Fruit fly (Drosophila melanogaster) whole organism, adult: Measurements from ENCODE around the gene CtIP.

Experiments
- CG11617 ChIP-seq: fragments of 200-800 bp; sonication (Bioruptor generic); optimal IDR thresholded peaks from 2 replicates; lab custom pipeline; 2017; ENCODE audit warnings: mild to moderate bottlenecking, missing biosample characterization, missing genetic modification reagents, missing genetic modification characterization
- CG12768 ChIP-seq: fragments of 200-800 bp; sonication (Bioruptor generic); optimal IDR thresholded peaks from 2 replicates; lab custom pipeline; 2017; ENCODE audit warnings: missing biosample characterization, missing genetic modification characterization, mild to moderate bottlenecking, moderate library complexity, missing genetic modification reagents
- CG14711 ChIP-seq: fragments of 200-800 bp; sonication (Bioruptor generic); optimal IDR thresholded peaks from 2 replicates; lab custom pipeline; 2018; ENCODE audit warnings: missing biosample characterization, mild to moderate bottlenecking, missing genetic modification characterization, moderate library complexity
- CG1620 ChIP-seq: fragments of 200-800 bp; sonication (Bioruptor generic); optimal IDR thresholded peaks from 2 replicates; lab custom pipeline; 2016; ENCODE audit warnings: missing biosample characterization, missing genetic modification characterization
- CG33017 ChIP-seq: fragments of 200-800 bp; sonication (Bioruptor generic); optimal IDR thresholded peaks from 2 replicates; lab custom pipeline; 2018; ENCODE audit warnings: missing biosample characterization, mild to moderate bottlenecking, missing genetic modification characterization, moderate library complexity
- CG5204 ChIP-seq: fragments of 200-800 bp; sonication (Bioruptor generic); optimal IDR thresholded peaks from 2 replicates; lab custom pipeline; 2016; ENCODE audit warnings: missing biosample characterization, missing genetic modification characterization
- CG7045 ChIP-seq: fragments of 200-800 bp; sonication (Bioruptor generic); optimal IDR thresholded peaks from 2 replicates; lab custom pipeline; 2017; ENCODE audit warnings: missing biosample characterization, mild to moderate bottlenecking, missing genetic modification characterization
- CG7101 ChIP-seq: fragments of 200-800 bp; sonication (Bioruptor generic); optimal IDR thresholded peaks from 2 replicates; lab custom pipeline; 2018; ENCODE audit warnings: missing biosample characterization, mild to moderate bottlenecking, missing genetic modification characterization, moderate library complexity
- Clk ChIP-seq: fragments of 200-800 bp; sonication (Bioruptor generic); optimal IDR thresholded peaks from 2 replicates; lab custom pipeline; 2017; ENCODE audit warnings: missing biosample characterization, missing genetic modification characterization
- Crg-1 ChIP-seq: fragments of 200-800 bp; sonication (Bioruptor generic); optimal IDR thresholded peaks from 2 replicates; lab custom pipeline; 2016; ENCODE audit warnings: missing biosample characterization, missing genetic modification characterization
- Hr96 ChIP-seq: fragments of 200-800 bp; sonication (Bioruptor generic); optimal IDR thresholded peaks from 2 replicates; lab custom pipeline; 2016; ENCODE audit warnings: missing biosample characterization, missing genetic modification characterization
- Mnt ChIP-seq: fragments of 200-800 bp; sonication (Bioruptor generic); optimal IDR thresholded peaks from 2 replicates; lab custom pipeline; 2016; ENCODE audit warnings: missing biosample characterization, mild to moderate bottlenecking, missing genetic modification characterization
- bab1 ChIP-seq: fragments of 200-800 bp; sonication (Bioruptor generic); optimal IDR thresholded peaks from 3 replicates; lab custom pipeline; 2019; ENCODE audit warnings: missing biosample characterization, mild to moderate bottlenecking, missing genetic modification characterization, moderate library complexity
- cic ChIP-seq: fragments of 200-800 bp; sonication (Bioruptor generic); optimal IDR thresholded peaks from 2 replicates; lab custom pipeline; 2017; ENCODE audit warnings: missing biosample characterization, mild to moderate bottlenecking, missing genetic modification characterization, moderate library complexity
- cnc ChIP-seq, 2 experiments: fragments of >200 bp; optimal IDR thresholded peaks; 2 replicates each; lab custom pipeline; 2017
- kay ChIP-seq: fragments of 200-800 bp; sonication (Bioruptor generic); peaks from one replicate; lab custom pipeline; 2016; ENCODE audit warnings: missing biosample characterization, missing genetic modification characterization, borderline replicate concordance
- ovo ChIP-seq: fragments of 200-800 bp; sonication (Bioruptor generic); optimal IDR thresholded peaks from 2 replicates; lab custom pipeline; 2016; ENCODE audit warnings: missing biosample characterization, missing genetic modification characterization
- pad ChIP-seq: fragments of 200-800 bp; sonication (Bioruptor generic); optimal IDR thresholded peaks from 3 replicates; lab custom pipeline; 2017; ENCODE audit warnings: missing biosample characterization, missing genetic modification characterization, mild to moderate bottlenecking, moderate library complexity, missing genetic modification reagents
- tj ChIP-seq: fragments of 200-800 bp; sonication (Bioruptor generic); optimal IDR thresholded peaks from 3 replicates; lab custom pipeline; 2017; ENCODE audit warnings: missing biosample characterization, mild to moderate bottlenecking, missing genetic modification characterization, moderate library complexity
- toe ChIP-seq: fragments of 200-800 bp; sonication (Bioruptor generic); optimal IDR thresholded peaks from 2 replicates; lab custom pipeline; 2016; ENCODE audit warnings: missing biosample characterization, missing genetic modification characterization

The CtIP gene

DNA sequence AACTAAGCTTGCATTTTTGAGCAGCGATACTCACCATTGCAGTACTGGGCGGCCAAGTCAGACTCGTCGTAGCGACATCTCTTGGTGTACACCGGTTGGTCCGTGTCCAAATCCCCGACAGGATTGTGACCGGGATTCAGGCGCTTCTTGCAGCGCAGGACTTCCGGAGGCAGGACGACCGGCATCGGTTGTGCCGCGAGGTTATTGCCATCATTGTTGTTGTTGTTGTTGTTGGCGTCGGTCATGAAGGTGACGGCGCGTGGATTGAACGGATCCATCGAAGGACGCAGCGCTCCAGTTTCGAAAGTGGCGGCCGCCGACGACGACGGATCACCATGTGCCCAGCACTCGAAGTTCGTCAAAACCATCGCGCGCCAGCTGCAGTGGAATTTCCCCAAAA, 36.6 kb downstream of the CtIP start:
- TF ChIP-seq CG7101 (tag; lab: Kevin White, UChicago) (no peak), CG14711 (no peak), CG33017 (tag; lab: Kevin White, UChicago) (no peak), tj (GFP tag; lab: Kevin White, UChicago) (no peak), pad (GFP tag; lab: Kevin White, UChicago) (no peak), Hr96 (GFP tag; lab: Kevin White, UChicago) (no peak), Mnt (GFP tag; lab: Kevin White, UChicago) (no peak), CG7045 (GFP tag; lab: Kevin White, UChicago) (no peak), kay (GFP tag; lab: Kevin White, UChicago) (no peak), Crg-1 (GFP tag; lab: Kevin White, UChicago) (no peak), CG12768 (GFP tag; lab: Kevin White, UChicago) (no peak), cic (GFP tag; lab: Kevin White, UChicago) (no peak), CG11617 (GFP tag; lab: Kevin White, UChicago) (no peak), Clk (GFP tag; lab: Kevin White, UChicago) (no peak), toe (GFP tag; lab: Kevin White, UChicago) (no peak)

DNA sequence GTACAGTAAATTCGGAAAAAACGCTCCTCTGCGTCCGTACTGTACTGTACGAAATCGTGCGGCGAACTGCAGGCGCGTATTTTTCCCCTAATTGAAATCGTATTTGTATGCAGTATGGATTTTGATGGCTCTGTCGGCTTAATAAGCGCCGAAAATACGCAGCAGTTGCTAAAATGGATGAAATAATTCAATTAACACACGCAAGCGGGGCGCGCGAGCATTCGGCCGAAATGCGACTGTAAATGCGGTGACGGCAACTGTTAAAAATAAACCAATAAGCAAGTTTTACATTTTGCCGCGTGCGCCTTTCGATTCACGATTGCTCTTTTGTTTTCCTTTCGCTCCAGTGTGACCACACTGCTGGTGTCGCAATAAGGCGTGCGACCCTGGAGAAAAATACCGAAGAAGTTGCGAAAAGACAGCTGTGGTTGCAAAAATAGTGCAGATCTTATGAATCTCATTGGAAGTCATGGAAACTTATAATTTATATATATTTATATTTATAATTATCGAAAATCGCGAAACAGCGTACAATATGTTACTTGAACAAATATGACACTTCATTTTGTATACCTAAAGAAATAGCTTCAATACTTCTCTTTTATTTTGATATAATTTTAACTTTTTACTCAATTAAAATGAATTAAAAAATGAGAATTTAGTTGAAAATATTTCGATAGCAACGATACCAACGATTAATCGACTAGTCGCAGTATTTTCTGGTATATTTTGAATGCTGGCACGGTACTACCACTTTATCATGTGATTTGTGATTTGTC, 37.2 kb downstream of the CtIP start, which contains the start of the genes CG32428 and CG5969:
Gene CG32428, minus strand, starts transcription at position 703 of the 779 bp plus-strand sequence.
Gene CG5969, plus strand, starts transcription at position 763 of the 779 bp plus-strand sequence.
- TF ChIP-seq cnc (optimal IDR thresholded peaks at IDR 0.05; lab: Kevin White, UChicago): no peak
- peak; percentile 78 for TF ChIP-seq CG12768 (GFP tag; lab: Kevin White, UChicago)
- no peak for TF ChIP-seq Hr96 (GFP tag; lab: Kevin White, UChicago)
- peak; percentile 70 for TF ChIP-seq CG7045 (GFP tag; lab: Kevin White, UChicago)
- TF ChIP-seq CG1620 (GFP tag; lab: Kevin White, UChicago): no peak
- TF ChIP-seq Mnt (GFP tag; lab: Kevin White, UChicago): peak; percentile 60
- TF ChIP-seq bab1 (GFP tag; lab: Kevin White, UChicago): no peak
- no peak for TF ChIP-seq Crg-1 (GFP tag; lab: Kevin White, UChicago)
- no peak for TF ChIP-seq Clk (GFP tag; lab: Kevin White, UChicago)
- no peak for TF ChIP-seq ovo (GFP tag; lab: Kevin White, UChicago)
- TF ChIP-seq CG5204 (GFP tag; lab: Kevin White, UChicago): peak; percentile 11
- TF ChIP-seq CG7101 (tag; lab: Kevin White, UChicago): peak; percentile 74
- peak; percentile 82 for TF ChIP-seq tj (GFP tag; lab: Kevin White, UChicago)
- peak; percentile 40 for TF ChIP-seq CG11617 (GFP tag; lab: Kevin White, UChicago)
- peak; percentile 8 for TF ChIP-seq toe (GFP tag; lab: Kevin White, UChicago)
- peak; percentile 47 for TF ChIP-seq pad (GFP tag; lab: Kevin White, UChicago)
- TF ChIP-seq kay (GFP tag; lab: Kevin White, UChicago): no peak
- peak; percentile 60 for TF ChIP-seq CG14711
- peak; percentile 74 for TF ChIP-seq CG33017 (tag; lab: Kevin White, UChicago)
- no peak for TF ChIP-seq cic (GFP tag; lab: Kevin White, UChicago)

DNA sequence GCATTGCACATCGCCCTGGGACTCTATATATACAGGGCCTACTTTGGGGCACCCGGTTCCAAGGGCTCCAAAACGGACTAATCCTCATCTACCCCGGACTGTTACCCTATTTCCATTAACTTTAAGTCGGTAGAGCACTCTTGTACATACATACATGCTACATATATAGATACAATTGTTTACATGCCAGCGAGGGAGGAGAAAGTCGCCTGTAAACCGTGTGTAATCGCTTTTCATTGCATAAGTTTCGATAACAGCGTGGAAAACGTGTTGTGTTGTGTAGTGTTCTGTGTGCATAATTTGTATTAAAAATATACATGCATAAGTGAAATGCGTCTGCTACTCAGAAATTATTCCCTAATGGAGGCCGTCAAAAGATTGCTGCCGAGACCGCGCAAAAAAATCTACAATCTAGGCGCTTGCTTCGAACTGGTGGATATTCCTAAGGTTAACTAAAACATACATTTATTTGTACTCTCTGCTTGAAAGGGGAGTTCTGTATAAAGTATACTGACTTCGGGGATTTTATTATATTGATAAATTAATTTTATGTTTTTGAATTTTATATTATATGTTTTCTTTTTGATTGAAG, 38.2 kb downstream of the CtIP start, which contains the start of gene isoQC:
Gene isoQC, plus strand, starts transcription at position 270 of the 592 bp plus-strand sequence.
- no peak for TF ChIP-seq toe (GFP tag; lab: Kevin White, UChicago)
- no peak for TF ChIP-seq CG7045 (GFP tag; lab: Kevin White, UChicago)
- TF ChIP-seq CG12768 (GFP tag; lab: Kevin White, UChicago): no peak
- no peak for TF ChIP-seq CG1620 (GFP tag; lab: Kevin White, UChicago)
- no peak for TF ChIP-seq pad (GFP tag; lab: Kevin White, UChicago)
- TF ChIP-seq Mnt (GFP tag; lab: Kevin White, UChicago): peak; percentile 60
- TF ChIP-seq cic (GFP tag; lab: Kevin White, UChicago): no peak
- TF ChIP-seq Crg-1 (GFP tag; lab: Kevin White, UChicago): no peak
- TF ChIP-seq tj (GFP tag; lab: Kevin White, UChicago): no peak
- peak; percentile 90 for TF ChIP-seq kay (GFP tag; lab: Kevin White, UChicago)
- no peak for TF ChIP-seq CG5204 (GFP tag; lab: Kevin White, UChicago)
- TF ChIP-seq CG14711: no peak

DNA sequence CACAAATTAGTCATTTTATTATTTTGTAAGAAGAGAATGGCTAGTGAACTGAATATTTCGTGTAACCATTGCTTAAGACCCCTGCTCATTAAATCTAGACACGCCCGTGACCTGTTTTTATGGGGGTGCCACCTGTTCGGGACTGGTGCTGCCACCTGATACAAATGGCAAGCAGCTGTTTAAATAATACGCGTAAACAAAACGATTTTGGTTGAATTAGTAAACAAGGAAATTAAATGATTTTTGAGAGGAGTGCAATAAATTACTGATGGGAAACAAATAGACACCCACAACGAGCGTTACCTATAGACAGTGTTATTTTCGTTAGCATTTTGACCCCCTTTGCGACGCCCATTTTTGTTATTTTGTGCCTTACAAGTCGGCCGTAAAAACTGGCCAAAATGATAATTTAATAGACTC, 38.7 kb downstream of the CtIP start:
- TF ChIP-seq CG5204 (GFP tag; lab: Kevin White, UChicago) (peak; percentile 78), CG7045 (GFP tag; lab: Kevin White, UChicago) (peak; percentile 91), toe (GFP tag; lab: Kevin White, UChicago) (peak; percentile 91), tj (GFP tag; lab: Kevin White, UChicago) (peak; percentile 71), CG7101 (tag; lab: Kevin White, UChicago) (peak; percentile 90), CG33017 (tag; lab: Kevin White, UChicago) (peak; percentile 90), Clk (GFP tag; lab: Kevin White, UChicago) (peak; percentile 79), ovo (GFP tag; lab: Kevin White, UChicago) (peak; percentile 68), Crg-1 (GFP tag; lab: Kevin White, UChicago) (peak; percentile 90), kay (GFP tag; lab: Kevin White, UChicago) (peak; percentile 85), bab1 (GFP tag; lab: Kevin White, UChicago) (peak; percentile 90), pad (GFP tag; lab: Kevin White, UChicago) (peak; percentile 68), cic (GFP tag; lab: Kevin White, UChicago) (peak; percentile 80), Mnt (GFP tag; lab: Kevin White, UChicago) (peak; percentile 68), CG11617 (GFP tag; lab: Kevin White, UChicago) (peak; percentile 91), CG12768 (GFP tag; lab: Kevin White, UChicago) (peak; percentile 91), cnc (optimal IDR thresholded peaks at IDR 0.05; lab: Kevin White, UChicago) (no peak), CG1620 (GFP tag; lab: Kevin White, UChicago) (peak; percentile 93), Hr96 (GFP tag; lab: Kevin White, UChicago) (peak; percentile 61), CG14711 (peak; percentile 86)
